Worm (Caenorhabditis elegans): Measurements from ENCODE around the gene aakg-4.

DNA sequence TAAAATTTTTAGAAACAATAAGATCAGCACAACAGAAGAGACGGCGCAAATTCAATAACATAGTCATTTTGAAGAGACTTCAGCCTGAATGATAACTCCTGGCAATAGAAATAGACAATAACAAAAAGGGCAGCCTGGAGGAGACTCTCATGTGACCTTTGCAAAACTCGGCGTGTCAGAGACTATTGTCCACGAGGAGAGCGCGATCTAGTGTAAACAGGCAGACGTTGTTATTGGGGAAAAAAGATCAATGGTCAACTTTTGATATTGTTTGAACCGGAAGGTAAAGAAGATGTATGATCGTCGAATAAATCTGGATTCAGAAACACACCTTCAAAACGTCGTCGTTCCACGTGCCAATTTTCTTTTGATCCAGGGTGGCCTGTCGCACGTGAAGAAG, 2.9 kb downstream of the aakg-4 start:
- no peak for TF ChIP-seq tbx-37 (GFP tag; conservative IDR thresholded peaks at IDR 0.05)
- TF ChIP-seq tra-4 (tag; optimal IDR thresholded peaks at IDR 0.05), result no peak
- no peak for TF ChIP-seq tbx-11 (GFP tag; IDR thresholded peaks at IDR 0.05)
- TF ChIP-seq ama-1 (optimal IDR thresholded peaks at IDR 0.05), result no peak
- TF ChIP-seq B0310.2 (tag; optimal IDR thresholded peaks at IDR 0.05), result no peak
- TF ChIP-seq pes-1 (GFP tag; IDR thresholded peaks at IDR 0.05), result no peak
- no peak for TF ChIP-seq scrt-1 (GFP tag; IDR thresholded peaks at IDR 0.05)
- TF ChIP-seq sea-1 (GFP tag; conservative IDR thresholded peaks at IDR 0.05), result no peak
- no peak for TF ChIP-seq hmbx-1 (tag; optimal IDR thresholded peaks at IDR 0.05)
- TF ChIP-seq flt-1 (GFP tag; IDR thresholded peaks at IDR 0.05), result no peak
- TF ChIP-seq ceh-13 (GFP tag; optimal IDR thresholded peaks at IDR 0.05), result no peak
- TF ChIP-seq hmg-4 (GFP tag; optimal IDR thresholded peaks at IDR 0.05), result no peak

All from whole organism, early embryonic.